Worm (Caenorhabditis elegans): ENCODE results near the gene T23E1.3.

Gene T23E1.3

ce11 chrIV:3163562-3163961 lies 17.9 kb downstream of the T23E1.3 start:
- TF ChIP-seq sem-4 (tag; optimal IDR thresholded peaks at IDR 0.05): no peak
- TF ChIP-seq nhr-237 (tag; optimal IDR thresholded peaks at IDR 0.05): no peak
- TF ChIP-seq Y55F3AM.14 (GFP tag; optimal IDR thresholded peaks at IDR 0.05): peak; percentile 37
- TF ChIP-seq nhr-23 (tag; optimal IDR thresholded peaks at IDR 0.05): no peak
- TF ChIP-seq peb-1 (tag; optimal IDR thresholded peaks at IDR 0.05): no peak
- TF ChIP-seq nhr-129 (tag; optimal IDR thresholded peaks at IDR 0.05): peak; percentile 37
- no peak for TF ChIP-seq elt-3 (tag; optimal IDR thresholded peaks at IDR 0.05)
- no peak for TF ChIP-seq ztf-4 (tag; optimal IDR thresholded peaks at IDR 0.05)
- no peak for TF ChIP-seq nhr-25 (tag; optimal IDR thresholded peaks at IDR 0.05)
- TF ChIP-seq C34F6.9 (tag; optimal IDR thresholded peaks at IDR 0.05): peak; percentile 46
- no peak for TF ChIP-seq alr-1 (tag; optimal IDR thresholded peaks at IDR 0.05)
- TF ChIP-seq dmd-4 (tag; optimal IDR thresholded peaks at IDR 0.05): no peak
- peak; percentile 51 for TF ChIP-seq F13H6.1 (tag; optimal IDR thresholded peaks at IDR 0.05)
- no peak for TF ChIP-seq crh-2 (tag; optimal IDR thresholded peaks at IDR 0.05)
- no peak for TF ChIP-seq unc-62 (GFP tag; optimal IDR thresholded peaks at IDR 0.05)
- no peak for TF ChIP-seq gmeb-1 (tag; optimal IDR thresholded peaks at IDR 0.05)
- no peak for TF ChIP-seq ztf-1 (GFP tag; conservative IDR thresholded peaks at IDR 0.05)
- TF ChIP-seq mdl-1 (tag; optimal IDR thresholded peaks at IDR 0.05): no peak
- no peak for TF ChIP-seq nhr-11 (tag; optimal IDR thresholded peaks at IDR 0.05)
- TF ChIP-seq nhr-10 (tag; optimal IDR thresholded peaks at IDR 0.05): no peak
- TF ChIP-seq sma-9 (GFP tag; optimal IDR thresholded peaks at IDR 0.05): no peak
- no peak for TF ChIP-seq sma-9 (tag; optimal IDR thresholded peaks at IDR 0.05)
- no peak for TF ChIP-seq lin-13 (GFP tag; optimal IDR thresholded peaks at IDR 0.05)
- no peak for TF ChIP-seq R02D3.7 (tag; optimal IDR thresholded peaks at IDR 0.05)
- no peak for TF ChIP-seq mbf-1 (tag; optimal IDR thresholded peaks at IDR 0.05)
- no peak for TF ChIP-seq ceh-16 (tag; optimal IDR thresholded peaks at IDR 0.05)
- TF ChIP-seq unc-55 (GFP tag; optimal IDR thresholded peaks at IDR 0.05): peak; percentile 52
- no peak for TF ChIP-seq unc-39 (tag; optimal IDR thresholded peaks at IDR 0.05)
- TF ChIP-seq elt-1 (tag; optimal IDR thresholded peaks at IDR 0.05): no peak
- no peak for TF ChIP-seq nhr-6 (tag; optimal IDR thresholded peaks at IDR 0.05)
- no peak for TF ChIP-seq skn-1 (tag; optimal IDR thresholded peaks at IDR 0.05)
- TF ChIP-seq blmp-1 (tag; optimal IDR thresholded peaks at IDR 0.05; ENCODE audit: insufficient read depth): no peak
- no peak for TF ChIP-seq nhr-12 (tag; optimal IDR thresholded peaks at IDR 0.05)
- no peak for TF ChIP-seq lsy-2 (tag; optimal IDR thresholded peaks at IDR 0.05)
- TF ChIP-seq mab-5 (tag; optimal IDR thresholded peaks at IDR 0.05): no peak
- no peak for TF ChIP-seq aly-2 (tag; optimal IDR thresholded peaks at IDR 0.05)
- TF ChIP-seq ama-1 (optimal IDR thresholded peaks at IDR 0.05): no peak
- no peak for TF ChIP-seq lin-39 (tag; optimal IDR thresholded peaks at IDR 0.05)
- no peak for TF ChIP-seq ZK546.5 (tag; optimal IDR thresholded peaks at IDR 0.05)
- no peak for TF ChIP-seq lin-11 (tag; optimal IDR thresholded peaks at IDR 0.05)
- no peak for TF ChIP-seq snpc-4 (tag; optimal IDR thresholded peaks at IDR 0.05)
- no peak for TF ChIP-seq egl-27 (tag; optimal IDR thresholded peaks at IDR 0.05)
- no peak for TF ChIP-seq nhr-21 (tag; optimal IDR thresholded peaks at IDR 0.05)
- TF ChIP-seq sma-3 (GFP tag; optimal IDR thresholded peaks at IDR 0.05): no peak
- TF ChIP-seq ceh-82 (tag; optimal IDR thresholded peaks at IDR 0.05): no peak
- TF ChIP-seq ztf-11 (tag; optimal IDR thresholded peaks at IDR 0.05): no peak
- TF ChIP-seq zag-1 (tag; optimal IDR thresholded peaks at IDR 0.05): peak; percentile 52
- no peak for TF ChIP-seq fos-1 (tag; optimal IDR thresholded peaks at IDR 0.05)
- TF ChIP-seq nhr-77 (tag; optimal IDR thresholded peaks at IDR 0.05): no peak

- peak; percentile 46 for TF ChIP-seq nhr-25 (tag; optimal IDR thresholded peaks at IDR 0.05)
- TF ChIP-seq nhr-21 (tag; optimal IDR thresholded peaks at IDR 0.05): no peak
- TF ChIP-seq elt-1 (tag; optimal IDR thresholded peaks at IDR 0.05): peak; percentile 51
Observed at ce11 chrIV:3165365-3165764, 19.7 kb downstream of the T23E1.3 start.

Data from whole organism, L2 larva.